Fruit fly (Drosophila melanogaster) whole organism, embryonic: ENCODE measurements around the gene IKKbeta.
A peak's percentile ranks its signal among the peaks of the same experiment; 100 is the strongest.

Experiments used
- Adf1 ChIP-seq: fragments of 200-800 bp; sonication (Bioruptor generic); IDR thresholded peaks from 2 replicates; pipeline ENCODE4 v1.3.6; 2022; ENCODE audit warnings: missing biosample characterization, missing genetic modification characterization
- Bteb2 ChIP-seq: fragments of 200-800 bp; sonication (Bioruptor generic); optimal IDR thresholded peaks from 2 replicates; lab custom pipeline; 2016; ENCODE audit warnings: missing biosample characterization, missing genetic modification characterization
- CG11560 ChIP-seq: fragments of 200-800 bp; sonication (Bioruptor generic); IDR thresholded peaks from 3 replicates; pipeline ENCODE4 v1.3.6; 2022; ENCODE audit warnings: missing biosample characterization, missing genetic modification characterization
- CG12744 ChIP-seq: fragments of 200-800 bp; sonication (Bioruptor generic); optimal IDR thresholded peaks from 2 replicates; lab custom pipeline; 2016; ENCODE audit warnings: missing biosample characterization, missing genetic modification characterization
- CG14014 ChIP-seq: fragments of 200-800 bp; sonication (Bioruptor generic); IDR thresholded peaks from 2 replicates; pipeline ENCODE4 v1.3.6; 2022; ENCODE audit warnings: missing biosample characterization, missing genetic modification characterization
- CG15011 ChIP-seq: fragments of 200-800 bp; sonication (Bioruptor generic); optimal IDR thresholded peaks from 3 replicates; lab custom pipeline; 2018; ENCODE audit warnings: missing biosample characterization, mild to moderate bottlenecking, missing genetic modification characterization
- CG2202 ChIP-seq: fragments of 200-800 bp; sonication (Bioruptor generic); optimal IDR thresholded peaks from 2 replicates; lab custom pipeline; 2018; ENCODE audit warnings: missing biosample characterization, mild to moderate bottlenecking, missing genetic modification characterization
- CG2875 ChIP-seq: fragments of 200-800 bp; sonication (Bioruptor generic); optimal IDR thresholded peaks from 2 replicates; lab custom pipeline; 2017; ENCODE audit warnings: missing biosample characterization, mild to moderate bottlenecking, missing genetic modification characterization, missing genetic modification reagents
- CG31365 ChIP-seq: fragments of 200-800 bp; sonication (Bioruptor generic); optimal IDR thresholded peaks from 2 replicates; lab custom pipeline; 2018; ENCODE audit warnings: missing biosample characterization, mild to moderate bottlenecking, missing genetic modification characterization
- CG3995 ChIP-seq: fragments of 200-800 bp; sonication (Bioruptor generic); optimal IDR thresholded peaks from 3 replicates; lab custom pipeline; 2016; ENCODE audit warnings: missing biosample characterization, missing genetic modification characterization
- CG4360 ChIP-seq: fragments of 200-800 bp; sonication (Bioruptor generic); IDR thresholded peaks from 2 replicates; pipeline ENCODE4 v1.3.6; 2022; ENCODE audit warnings: missing biosample characterization, missing genetic modification characterization
- CG4707 ChIP-seq: fragments of 200-800 bp; sonication (Bioruptor generic); optimal IDR thresholded peaks from 2 replicates; lab custom pipeline; 2018; ENCODE audit warnings: missing biosample characterization, mild to moderate bottlenecking, missing genetic modification characterization, moderate library complexity
- CG7928 ChIP-seq: fragments of 200-800 bp; sonication (Bioruptor generic); optimal IDR thresholded peaks from 2 replicates; lab custom pipeline; 2017; ENCODE audit warnings: missing biosample characterization, mild to moderate bottlenecking, missing genetic modification characterization
- CG8281 ChIP-seq: fragments of 200-800 bp; sonication (Bioruptor generic); optimal IDR thresholded peaks from 2 replicates; lab custom pipeline; 2018; ENCODE audit warnings: missing biosample characterization, mild to moderate bottlenecking, missing genetic modification characterization, moderate library complexity
- CG8388 ChIP-seq: fragments of 200-800 bp; sonication (Bioruptor generic); optimal IDR thresholded peaks from 2 replicates; lab custom pipeline; 2019; ENCODE audit warnings: missing biosample characterization, mild to moderate bottlenecking, missing genetic modification characterization, moderate library complexity
- CG9215 ChIP-seq: fragments of 200-800 bp; sonication (Bioruptor generic); IDR thresholded peaks from 2 replicates; pipeline ENCODE4 v1.3.6; 2022; ENCODE audit warnings: missing biosample characterization, missing genetic modification characterization
- Deaf1 ChIP-seq: fragments of 200-800 bp; optimal IDR thresholded peaks from 3 replicates; lab custom pipeline; 2019; ENCODE audit warnings: missing biosample characterization, mild to moderate bottlenecking, missing genetic modification characterization, moderate library complexity
- Dfd ChIP-seq, 2 experiments: fragments of >200 bp; optimal IDR thresholded peaks; 2 replicates each; lab custom pipeline; 2017; ENCODE audit warnings: missing biosample characterization in 2 of 2, missing genetic modification characterization in 2 of 2
- Dll ChIP-seq: fragments of 200-800 bp; sonication (Bioruptor generic); IDR thresholded peaks from 4 replicates; pipeline ENCODE4 v1.3.6; 2022; ENCODE audit warnings: missing biosample characterization, missing genetic modification characterization; ENCODE audit not compliant: partially characterized antibody
- Dp ChIP-seq: fragments of 200-800 bp; sonication (Bioruptor generic); optimal IDR thresholded peaks from 2 replicates; lab custom pipeline; 2018; ENCODE audit warnings: missing biosample characterization, mild to moderate bottlenecking, missing genetic modification characterization, moderate library complexity
- GATAe ChIP-seq: fragments of 200-800 bp; sonication (Bioruptor generic); conservative IDR thresholded peaks from 2 replicates; pipeline ENCODE4 v1.3.6; 2022; ENCODE audit warnings: missing biosample characterization, missing genetic modification characterization
- Gug ChIP-seq: fragments of 200-800 bp; sonication (Bioruptor generic); IDR thresholded peaks from 4 replicates; pipeline ENCODE4 v1.3.6; 2022; ENCODE audit warnings: missing biosample characterization, missing genetic modification characterization
- HLH4C ChIP-seq: fragments of 200-800 bp; sonication (Bioruptor generic); IDR thresholded peaks from 3 replicates; pipeline ENCODE4 v1.3.6; 2022; ENCODE audit warnings: missing biosample characterization, missing genetic modification characterization; ENCODE audit not compliant: partially characterized antibody
- MTF-1 ChIP-seq: fragments of 200-800 bp; sonication (Bioruptor generic); optimal IDR thresholded peaks from 2 replicates; lab custom pipeline; 2018; ENCODE audit warnings: missing biosample characterization, mild to moderate bottlenecking, missing genetic modification characterization, borderline replicate concordance
- Mad ChIP-seq: fragments of 200-800 bp; sonication (Bioruptor generic); optimal IDR thresholded peaks from 2 replicates; lab custom pipeline; 2016; ENCODE audit warnings: missing biosample characterization, missing genetic modification characterization
- Optix ChIP-seq: fragments of 200-800 bp; sonication (Bioruptor generic); IDR thresholded peaks from 3 replicates; pipeline ENCODE4 v1.3.6; 2022; ENCODE audit warnings: missing biosample characterization, missing genetic modification characterization
- Scr ChIP-seq: fragments of 200-800 bp; sonication (Bioruptor generic); IDR thresholded peaks from 2 replicates; pipeline ENCODE4 v1.3.6; 2022; ENCODE audit warnings: missing biosample characterization, missing genetic modification characterization; ENCODE audit not compliant: partially characterized antibody
- Sox102F ChIP-seq: fragments of 200-800 bp; sonication (Bioruptor generic); optimal IDR thresholded peaks from 2 replicates; lab custom pipeline; 2018; ENCODE audit warnings: missing biosample characterization, mild to moderate bottlenecking, missing genetic modification characterization, moderate library complexity
- ap ChIP-seq: fragments of 200-800 bp; sonication (Bioruptor generic); IDR thresholded peaks from 2 replicates; pipeline ENCODE4 v1.3.6; 2022; ENCODE audit warnings: missing biosample characterization, missing genetic modification characterization
- bcd ChIP-seq: fragments of 200-800 bp; sonication (Bioruptor generic); optimal IDR thresholded peaks from 2 replicates; lab custom pipeline; 2017; ENCODE audit warnings: missing biosample characterization, mild to moderate bottlenecking, missing genetic modification characterization
- chinmo ChIP-seq: fragments of 200-800 bp; sonication (Bioruptor generic); IDR thresholded peaks from 4 replicates; pipeline ENCODE4 v1.3.6; 2022; ENCODE audit warnings: missing biosample characterization, missing genetic modification characterization; ENCODE audit not compliant: partially characterized antibody
- chn ChIP-seq: fragments of 200-800 bp; sonication (Bioruptor generic); optimal IDR thresholded peaks from 2 replicates; lab custom pipeline; 2016; ENCODE audit warnings: missing biosample characterization, missing genetic modification characterization
- cwo ChIP-seq: fragments of 200-800 bp; sonication (Bioruptor generic); optimal IDR thresholded peaks from 3 replicates; lab custom pipeline; 2017; ENCODE audit warnings: missing biosample characterization, missing genetic modification characterization, mild to moderate bottlenecking, moderate library complexity, missing genetic modification reagents
- ewg ChIP-seq: fragments of 200-800 bp; sonication (Bioruptor generic); optimal IDR thresholded peaks from 3 replicates; lab custom pipeline; 2017; ENCODE audit warnings: mild to moderate bottlenecking, missing biosample characterization, missing genetic modification reagents, missing genetic modification characterization
- gfzf ChIP-seq: fragments of 200-800 bp; sonication (Bioruptor generic); optimal IDR thresholded peaks from 2 replicates; lab custom pipeline; 2016; ENCODE audit warnings: missing biosample characterization, mild to moderate bottlenecking, missing genetic modification characterization, moderate library complexity
- gsb ChIP-seq: fragments of 200-800 bp; sonication (Bioruptor generic); IDR thresholded peaks from 2 replicates; pipeline ENCODE4 v1.3.6; 2022; ENCODE audit warnings: missing biosample characterization, missing genetic modification characterization
- ind ChIP-seq: fragments of 200-800 bp; sonication (Bioruptor generic); optimal IDR thresholded peaks from 3 replicates; lab custom pipeline; 2016; ENCODE audit warnings: missing biosample characterization, missing genetic modification characterization
- jumu ChIP-seq: fragments of 200-800 bp; sonication (Bioruptor generic); optimal IDR thresholded peaks from 3 replicates; lab custom pipeline; 2016; ENCODE audit warnings: missing biosample characterization, missing genetic modification characterization
- lbe ChIP-seq: fragments of 200-800 bp; sonication (Bioruptor generic); optimal IDR thresholded peaks from 2 replicates; lab custom pipeline; 2016; ENCODE audit warnings: missing biosample characterization, mild to moderate bottlenecking, missing genetic modification characterization
- lov ChIP-seq, 2 experiments: fragments of 200-800 bp in 1 of 2; fragments of >200 bp in 1 of 2; sonication (Bioruptor generic) in 1 of 2; IDR thresholded peaks in 1 of 2; optimal IDR thresholded peaks in 1 of 2; 2 replicates in 1 of 2; 3 replicates in 1 of 2; pipeline versions ENCODE4 v1.3.6 to Lab custom; 2017 to 2022; ENCODE audit warnings: missing biosample characterization in 1 of 2, missing genetic modification characterization in 1 of 2
- psq ChIP-seq: fragments of 200-800 bp; sonication (Bioruptor generic); optimal IDR thresholded peaks from 2 replicates; lab custom pipeline; 2017; ENCODE audit warnings: missing biosample characterization, missing genetic modification characterization
- slp2 ChIP-seq: fragments of 200-800 bp; sonication (Bioruptor generic); optimal IDR thresholded peaks from 2 replicates; lab custom pipeline; 2016; ENCODE audit warnings: missing biosample characterization, missing genetic modification characterization
- stwl ChIP-seq: fragments of 200-800 bp; sonication (Bioruptor generic); optimal IDR thresholded peaks from 3 replicates; lab custom pipeline; 2018; ENCODE audit warnings: missing biosample characterization, mild to moderate bottlenecking, missing genetic modification characterization, moderate library complexity
- tgo ChIP-seq: fragments of 200-800 bp; sonication (Bioruptor generic); IDR thresholded peaks from 3 replicates; pipeline ENCODE4 v1.3.6; 2022; ENCODE audit warnings: missing biosample characterization, missing genetic modification characterization
- vfl ChIP-seq: fragments of 200-800 bp; sonication (Bioruptor generic); optimal IDR thresholded peaks from 2 replicates; lab custom pipeline; 2016; ENCODE audit warnings: missing biosample characterization, missing genetic modification characterization
- zen2 ChIP-seq: fragments of 200-800 bp; sonication (Bioruptor generic); IDR thresholded peaks from 3 replicates; pipeline ENCODE4 v1.3.6; 2022; ENCODE audit warnings: missing biosample characterization, missing genetic modification characterization; ENCODE audit not compliant: partially characterized antibody

The IKKbeta gene

dm6 chr3R:16098333-16099267 lies 49.4 kb upstream of the IKKbeta start, which contains the start of the genes Mhcl and Akt (continued):
- TF ChIP-seq ewg (GFP tag; lab: Kevin White, UChicago) (no peak), CG8281 (tag; lab: Kevin White, UChicago) (no peak), cwo (no peak), gsb (GFP tag; lab: Robert Waterston, UW) (no peak), jumu (GFP tag; lab: Kevin White, UChicago) (no peak), psq (GFP tag; lab: Kevin White, UChicago) (no peak), CG2875 (GFP tag; lab: Kevin White, UChicago) (no peak), lov (optimal IDR thresholded peaks at IDR 0.05; lab: Kevin White, UChicago) (no peak), lov (GFP tag; IDR thresholded peaks at IDR 0.05; lab: Robert Waterston, UW) (no peak), CG9215 (GFP tag; lab: Robert Waterston, UW) (no peak; the same call in 1 of the 2 replicates), Bteb2 (no peak), CG31365 (tag; lab: Kevin White, UChicago) (no peak), Optix (GFP tag; lab: Robert Waterston, UW) (no peak), CG8388 (GFP tag; lab: Kevin White, UChicago) (no peak), ap (GFP tag; lab: Robert Waterston, UW) (no peak), zen2 (GFP tag; lab: Robert Waterston, UW) (no peak), Dp (GFP tag; lab: Kevin White, UChicago) (peak; percentile 53), Dfd (GFP tag; optimal IDR thresholded peaks at IDR 0.05; lab: Kevin White, UChicago) (no peak), MTF-1 (GFP tag; lab: Kevin White, UChicago) (no peak), slp2 (GFP tag; lab: Kevin White, UChicago) (no peak), GATAe (no peak), Dll (peak; percentile 67; the same call in 3 of the 4 replicates), Scr (GFP tag; lab: Robert Waterston, UW) (peak; percentile 67), CG3995 (GFP tag; lab: Kevin White, UChicago) (no peak), Gug (GFP tag; lab: Robert Waterston, UW) (0 out of 4 replicates have a peak, but pooled peaks have one; percentile 19), CG4360 (GFP tag; lab: Robert Waterston, UW) (no peak), CG15011 (GFP tag; lab: Kevin White, UChicago) (no peak), CG2202 (tag; lab: Kevin White, UChicago) (no peak), HLH4C (0 out of 3 replicates have a peak, but pooled peaks have one; percentile 42), lbe (no peak), chinmo (GFP tag; lab: Robert Waterston, UW) (peak; percentile 76; the same call in 1 of the 4 replicates), Adf1 (no peak), Deaf1 (tag; lab: Kevin White, UChicago) (no peak), Mad (no peak), CG14014 (no peak), chn (GFP tag; lab: Kevin White, UChicago) (no peak), CG7928 (GFP tag; lab: Kevin White, UChicago) (peak; percentile 73), bcd (GFP tag; lab: Kevin White, UChicago) (no peak), Sox102F (GFP tag; lab: Kevin White, UChicago) (no peak), CG11560 (tag; lab: Robert Waterston, UW) (no peak), stwl (tag; lab: Kevin White, UChicago) (peak; percentile 31), gfzf (GFP tag; lab: Kevin White, UChicago) (peak; percentile 90), vfl (no peak), CG12744 (GFP tag; lab: Kevin White, UChicago) (no peak), CG4707 (GFP tag; lab: Kevin White, UChicago) (no peak), ind (GFP tag; lab: Kevin White, UChicago) (no peak), tgo (GFP tag; lab: Robert Waterston, UW) (no peak)
